Fruit fly (Drosophila melanogaster): Measurements from ENCODE around the gene psd.

DNA sequence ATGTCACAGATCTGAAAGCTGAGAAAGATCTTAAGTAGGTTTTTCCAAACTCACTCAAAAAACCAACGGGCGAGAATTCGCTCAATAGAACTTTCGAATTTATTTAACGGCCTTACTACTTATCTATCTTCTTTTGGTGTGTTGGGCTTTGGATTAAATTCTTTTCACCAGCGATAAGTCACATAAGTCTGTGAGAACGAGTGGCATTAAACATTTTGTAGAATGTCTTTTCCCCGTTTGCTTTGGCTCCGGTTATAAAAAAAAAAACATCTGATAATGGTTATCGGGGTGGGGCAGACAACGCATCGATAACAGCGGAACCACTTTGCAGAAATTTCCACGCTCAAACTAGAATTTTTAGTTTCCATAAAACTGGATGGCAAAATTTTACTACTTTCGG is 10.8 kb upstream of the psd start:
- TF ChIP-seq CG8478 (optimal IDR thresholded peaks at IDR 0.05) (no peak), CTCF (optimal IDR thresholded peaks at IDR 0.05) (no peak)

Measured in S2 (cell line).